Fruit fly (Drosophila melanogaster) whole organism, wandering third instar larva: Measurements from ENCODE around the gene CG10470.
A peak's percentile ranks its signal among the peaks of the same experiment; 100 is the strongest.

Source experiments
- CG9705 ChIP-seq: fragments of 200-800 bp; sonication (Bioruptor generic); optimal IDR thresholded peaks from 2 replicates; lab custom pipeline; 2018; ENCODE audit warnings: missing biosample characterization, mild to moderate bottlenecking, missing genetic modification characterization
- GATAd ChIP-seq: sonication (Bioruptor generic); optimal IDR thresholded peaks from 2 replicates; lab custom pipeline; 2016; ENCODE audit warnings: missing biosample characterization, missing genetic modification characterization
- HLH106 ChIP-seq: fragments of 200-800 bp; optimal IDR thresholded peaks from 3 replicates; lab custom pipeline; 2019; ENCODE audit warnings: missing biosample characterization, mild to moderate bottlenecking, missing genetic modification characterization, moderate library complexity
- Hr83 ChIP-seq: fragments of 200-300 bp; sonication (Bioruptor generic); optimal IDR thresholded peaks from 2 replicates; lab custom pipeline; 2016; ENCODE audit warnings: missing biosample characterization, mild to moderate bottlenecking, missing genetic modification characterization, moderate library complexity; ENCODE audit not compliant: poor library complexity, severe bottlenecking
- Sp1 ChIP-seq: fragments of 200-800 bp; sonication (Bioruptor generic); optimal IDR thresholded peaks from 3 replicates; lab custom pipeline; 2019; ENCODE audit warnings: missing biosample characterization, mild to moderate bottlenecking, missing genetic modification characterization, moderate library complexity
- Vsx2 ChIP-seq: fragments of 200-300, 225-300 bp; sonication (Bioruptor generic); optimal IDR thresholded peaks from 2 replicates; lab custom pipeline; 2018; ENCODE audit warnings: missing biosample characterization, missing genetic modification characterization; ENCODE audit not compliant: partially characterized antibody
- br ChIP-seq: fragments of 200-800 bp; sonication (Bioruptor generic); optimal IDR thresholded peaks from 2 replicates; lab custom pipeline; 2016; ENCODE audit warnings: missing biosample characterization, missing genetic modification characterization
- dsf ChIP-seq: sonication (Bioruptor generic); optimal IDR thresholded peaks from 2 replicates; lab custom pipeline; 2016; ENCODE audit warnings: missing biosample characterization, missing genetic modification characterization, borderline replicate concordance
- foxo ChIP-seq, 2 experiments: fragments of 200-800 bp; sonication (Bioruptor generic); optimal IDR thresholded peaks; 2 replicates in 1 of 2; 3 replicates in 1 of 2; lab custom pipeline; 2016 to 2017; ENCODE audit warnings: missing biosample characterization in 2 of 2, missing genetic modification characterization in 2 of 2
- fru ChIP-seq: fragments of 200-800 bp; sonication (Bioruptor generic); optimal IDR thresholded peaks from 3 replicates; lab custom pipeline; 2016; ENCODE audit warnings: missing biosample characterization, mild to moderate bottlenecking, missing genetic modification characterization
- h ChIP-seq: fragments of 200-800 bp; sonication (Bioruptor generic); optimal IDR thresholded peaks from 3 replicates; lab custom pipeline; 2016; ENCODE audit warnings: missing biosample characterization, mild to moderate bottlenecking, missing genetic modification characterization
- lola ChIP-seq: fragments of >200 bp; optimal IDR thresholded peaks from 2 replicates; lab custom pipeline; 2017; ENCODE audit warnings: missing biosample characterization, missing genetic modification characterization
- pan ChIP-seq: fragments of >200 bp; optimal IDR thresholded peaks from 2 replicates; lab custom pipeline; 2017
- psq ChIP-seq: fragments of 200-800 bp; sonication (Bioruptor generic); optimal IDR thresholded peaks from 3 replicates; lab custom pipeline; 2017; ENCODE audit warnings: missing biosample characterization, mild to moderate bottlenecking, missing genetic modification characterization, moderate library complexity

dm6 chr2L:19071713-19072112, 22.8 kb downstream of the CG10470 start:
- TF ChIP-seq psq (no peak), lola (GFP tag; lab: Kevin White, UChicago) (no peak), Hr83 (GFP tag; lab: Kevin White, UChicago) (no peak), fru (GFP tag; lab: Kevin White, UChicago) (peak; percentile 31), foxo (GFP tag; optimal IDR thresholded peaks at IDR 0.05; lab: Kevin White, UChicago) (peak in 1 of 2 experiments; percentile 39), br (peak; percentile 29), pan (lab: Kevin White, UChicago) (no peak), CG9705 (GFP tag; lab: Kevin White, UChicago) (no peak), dsf (GFP tag; lab: Kevin White, UChicago) (no peak), h (GFP tag; lab: Kevin White, UChicago) (peak; percentile 42), HLH106 (peak; percentile 62), Vsx2 (GFP tag; lab: Kevin White, UChicago) (no peak), GATAd (GFP tag; lab: Kevin White, UChicago) (no peak), Sp1 (GFP tag; lab: Kevin White, UChicago) (no peak)
